Fruit fly (Drosophila melanogaster): ENCODE measurements around the gene Pvr.

DNA sequence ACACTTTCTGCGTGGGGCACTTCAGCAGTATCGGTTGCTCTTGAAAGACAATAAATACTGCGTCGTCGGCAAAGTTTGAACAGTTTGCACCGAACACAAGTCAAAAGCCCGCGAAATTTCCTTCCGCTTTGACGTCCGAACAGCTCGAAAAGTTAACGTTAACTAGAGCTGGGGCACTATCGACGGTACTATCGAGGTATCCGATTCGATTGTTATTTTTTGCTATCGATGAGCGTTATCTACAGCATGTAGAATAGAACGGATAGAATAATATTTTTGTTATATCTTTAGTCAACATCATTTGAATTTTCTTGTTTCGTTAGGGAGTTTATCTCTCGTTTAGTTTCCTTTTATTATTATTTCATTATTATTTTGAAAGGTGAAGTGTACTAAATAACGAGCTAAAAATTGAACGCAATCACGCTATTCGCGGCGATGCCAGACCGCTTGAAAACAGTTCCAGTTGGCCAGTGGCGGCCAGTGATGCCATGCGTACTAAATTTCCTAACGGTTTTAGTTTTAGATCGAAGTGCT lies at the start of gene Pvr:
- no peak for TF ChIP-seq CG8478 (optimal IDR thresholded peaks at IDR 0.05)
- peak in 1 of 2 experiments; percentile 55 for TF ChIP-seq CTCF (optimal IDR thresholded peaks at IDR 0.05)
